1 fruit fly cellular context compared by ENCODE assay signal in genomic region chr2L:3472242-3472641, dm6.
TF ChIP-seq lines count a peak whose summit lies in the region.

Gene Pgant4 (plus strand): TSS chr2L:3472603.

TF ChIP-seq in whole organism, embryonic, 481 proteins besides CTCF, POLR2A, EP300 and RAD21 (continued from another document and continues in another):
- peak; percentile 47 for TF ChIP-seq CG1233 (GFP tag; optimal IDR thresholded peaks at IDR 0.05; lab: Kevin White, UChicago)
- TF ChIP-seq CG11456 (GFP tag; IDR thresholded peaks at IDR 0.05; lab: Robert Waterston, UW) = peak; percentile 95
- TF ChIP-seq Scr (GFP tag; IDR thresholded peaks at IDR 0.05; lab: Robert Waterston, UW; ENCODE audit: partially characterized antibody) = no peak
- peak; percentile 10 for TF ChIP-seq tup (GFP tag; optimal IDR thresholded peaks at IDR 0.05; lab: Kevin White, UChicago)
- peak; percentile 50 for TF ChIP-seq CG12659 (GFP tag; optimal IDR thresholded peaks at IDR 0.05; lab: Kevin White, UChicago)
- peak; percentile 28 for TF ChIP-seq CG4617 (GFP tag; optimal IDR thresholded peaks at IDR 0.05; lab: Kevin White, UChicago; ENCODE audit: borderline replicate concordance)
- TF ChIP-seq CG6175 (GFP tag; IDR thresholded peaks at IDR 0.05; lab: Robert Waterston, UW) = 0 out of 3 replicates have a peak, but pooled peaks have one; percentile 28
- peak; percentile 36; the same call in 2 of the 3 replicates for TF ChIP-seq croc (GFP tag; conservative IDR thresholded peaks at IDR 0.05; lab: Robert Waterston, UW)
- no peak for TF ChIP-seq lab (GFP tag; optimal IDR thresholded peaks at IDR 0.05; lab: Kevin White, UChicago)
- TF ChIP-seq gcm2 (GFP tag; optimal IDR thresholded peaks at IDR 0.05; lab: Kevin White, UChicago) = no peak
- no peak; the same call in 2 of the 3 replicates for TF ChIP-seq knrl (GFP tag; IDR thresholded peaks at IDR 0.05; lab: Robert Waterston, UW; ENCODE audit: partially characterized antibody)
- TF ChIP-seq HHEX (GFP tag; optimal IDR thresholded peaks at IDR 0.05; lab: Kevin White, UChicago) = peak; percentile 64
- no peak for TF ChIP-seq Deaf1 (tag; optimal IDR thresholded peaks at IDR 0.05; lab: Kevin White, UChicago)
- TF ChIP-seq CG2712 (tag; optimal IDR thresholded peaks at IDR 0.05; lab: Kevin White, UChicago) = peak; percentile 51
- no peak for TF ChIP-seq CG8359 (GFP tag; optimal IDR thresholded peaks at IDR 0.05; lab: Kevin White, UChicago; ENCODE audit: borderline replicate concordance)
- 0 out of 3 replicates have a peak, but pooled peaks have one; percentile 16 for TF ChIP-seq so (GFP tag; IDR thresholded peaks at IDR 0.05; lab: Robert Waterston, UW)
- TF ChIP-seq CG5180 (GFP tag; optimal IDR thresholded peaks at IDR 0.05; lab: Kevin White, UChicago) = no peak
- peak; percentile 28; the same call in 1 of the 2 replicates for TF ChIP-seq CG31441 (GFP tag; IDR thresholded peaks at IDR 0.05; lab: Robert Waterston, UW)
- TF ChIP-seq CG7786 (GFP tag; optimal IDR thresholded peaks at IDR 0.05; lab: Kevin White, UChicago) = no peak
- peak; percentile 51 for TF ChIP-seq sisA (GFP tag; IDR thresholded peaks at IDR 0.05; lab: Robert Waterston, UW)
- TF ChIP-seq Ptx1 (GFP tag; IDR thresholded peaks at IDR 0.05; lab: Robert Waterston, UW) = peak; percentile 78
- TF ChIP-seq slp2 (GFP tag; optimal IDR thresholded peaks at IDR 0.05; lab: Kevin White, UChicago) = peak; percentile 46
- peak; percentile 48 for TF ChIP-seq CoRest (tag; optimal IDR thresholded peaks at IDR 0.05; lab: Kevin White, UChicago)
- TF ChIP-seq CG4820 (GFP tag; optimal IDR thresholded peaks at IDR 0.05; lab: Kevin White, UChicago) = peak; percentile 51
- peak; percentile 99 for TF ChIP-seq E2f2 (GFP tag; IDR thresholded peaks at IDR 0.05; lab: Robert Waterston, UW)
- TF ChIP-seq emc (GFP tag; optimal IDR thresholded peaks at IDR 0.05; lab: Kevin White, UChicago) = no peak
- TF ChIP-seq CG4360 (GFP tag; IDR thresholded peaks at IDR 0.05; lab: Robert Waterston, UW) = no peak
- TF ChIP-seq CG10543 (GFP tag; optimal IDR thresholded peaks at IDR 0.05; lab: Kevin White, UChicago) = peak; percentile 25
- TF ChIP-seq org-1 (GFP tag; optimal IDR thresholded peaks at IDR 0.05; lab: Kevin White, UChicago) = no peak
- TF ChIP-seq CG9215 (GFP tag; IDR thresholded peaks at IDR 0.05; lab: Robert Waterston, UW) = peak; percentile 28; the same call in 1 of the 2 replicates
- peak; percentile 26 for TF ChIP-seq CG6813 (GFP tag; optimal IDR thresholded peaks at IDR 0.05; lab: Kevin White, UChicago)
- peak; percentile 85 for TF ChIP-seq CG9932 (GFP tag; IDR thresholded peaks at IDR 0.05; lab: Robert Waterston, UW)
- TF ChIP-seq CG5245 (GFP tag; optimal IDR thresholded peaks at IDR 0.05; lab: Kevin White, UChicago) = peak; percentile 65
- TF ChIP-seq CG6791 (GFP tag; IDR thresholded peaks at IDR 0.05; lab: Robert Waterston, UW; ENCODE audit: partially characterized antibody) = 0 out of 3 replicates have a peak, but pooled peaks have one; percentile 44
- TF ChIP-seq slou (GFP tag; optimal IDR thresholded peaks at IDR 0.05; lab: Kevin White, UChicago) = peak; percentile 23
- peak; percentile 41 for TF ChIP-seq stwl (tag; optimal IDR thresholded peaks at IDR 0.05; lab: Kevin White, UChicago)
- TF ChIP-seq Max (GFP tag; optimal IDR thresholded peaks at IDR 0.05; lab: Kevin White, UChicago) = no peak
- TF ChIP-seq Tbp (GFP tag; optimal IDR thresholded peaks at IDR 0.05; lab: Kevin White, UChicago) = no peak
- TF ChIP-seq her (GFP tag; optimal IDR thresholded peaks at IDR 0.05; lab: Kevin White, UChicago) = no peak
- TF ChIP-seq trem (tag; optimal IDR thresholded peaks at IDR 0.05; lab: Kevin White, UChicago) = no peak
- no peak for TF ChIP-seq kni (GFP tag; optimal IDR thresholded peaks at IDR 0.05; lab: Kevin White, UChicago)
- no peak; the same call in 2 of the 3 replicates for TF ChIP-seq CG14050 (GFP tag; IDR thresholded peaks at IDR 0.05; lab: Robert Waterston, UW)
- peak; percentile 72 for TF ChIP-seq sens (GFP tag; lab: Kevin White, UChicago)
- TF ChIP-seq nerfin-1 (tag; optimal IDR thresholded peaks at IDR 0.05; lab: Kevin White, UChicago) = no peak
- TF ChIP-seq CG31388 (GFP tag; optimal IDR thresholded peaks at IDR 0.05; lab: Kevin White, UChicago) = no peak
- TF ChIP-seq bowl (GFP tag; IDR thresholded peaks at IDR 0.05; lab: Robert Waterston, UW) = no peak
- TF ChIP-seq dmrt99B (tag; optimal IDR thresholded peaks at IDR 0.05; lab: Kevin White, UChicago) = no peak
- no peak for TF ChIP-seq Six4 (GFP tag; optimal IDR thresholded peaks at IDR 0.05; lab: Kevin White, UChicago)
- TF ChIP-seq dpn (GFP tag; optimal IDR thresholded peaks at IDR 0.05; lab: Kevin White, UChicago) = peak; percentile 40 to 69
- no peak; the same call in 2 of the 3 replicates for TF ChIP-seq CG11560 (tag; IDR thresholded peaks at IDR 0.05; lab: Robert Waterston, UW)
- peak; percentile 50 for TF ChIP-seq CG8944 (GFP tag; optimal IDR thresholded peaks at IDR 0.05; lab: Kevin White, UChicago)
- peak; percentile 74 for TF ChIP-seq CG17829 (tag; optimal IDR thresholded peaks at IDR 0.05; lab: Kevin White, UChicago)
- no peak for TF ChIP-seq Nf-YB (GFP tag; optimal IDR thresholded peaks at IDR 0.05; lab: Kevin White, UChicago)
- no peak for TF ChIP-seq CG13287 (GFP tag; IDR thresholded peaks at IDR 0.05; lab: Robert Waterston, UW; ENCODE audit: partially characterized antibody)
- TF ChIP-seq CG9817 (tag; optimal IDR thresholded peaks at IDR 0.05; lab: Kevin White, UChicago) = peak; percentile 40
- no peak for TF ChIP-seq CG6854 (GFP tag; optimal IDR thresholded peaks at IDR 0.05; lab: Kevin White, UChicago)
- TF ChIP-seq CG9609 (GFP tag; optimal IDR thresholded peaks at IDR 0.05; lab: Kevin White, UChicago) = peak; percentile 24
- peak; percentile 22 for TF ChIP-seq chn (GFP tag; optimal IDR thresholded peaks at IDR 0.05; lab: Kevin White, UChicago)
- TF ChIP-seq chinmo (GFP tag; IDR thresholded peaks at IDR 0.05; lab: Robert Waterston, UW; ENCODE audit: partially characterized antibody) = no peak
- no peak for TF ChIP-seq dati (GFP tag; IDR thresholded peaks at IDR 0.05; lab: Robert Waterston, UW)
- peak; percentile 27 for TF ChIP-seq Myb (GFP tag; optimal IDR thresholded peaks at IDR 0.05; lab: Kevin White, UChicago)
- TF ChIP-seq ERR (GFP tag; optimal IDR thresholded peaks at IDR 0.05; lab: Kevin White, UChicago) = no peak
- no peak for TF ChIP-seq pho (GFP tag; optimal IDR thresholded peaks at IDR 0.05; lab: Kevin White, UChicago)
- no peak for TF ChIP-seq kah (GFP tag; optimal IDR thresholded peaks at IDR 0.05; lab: Kevin White, UChicago)
- TF ChIP-seq CG18599 (GFP tag; optimal IDR thresholded peaks at IDR 0.05; lab: Kevin White, UChicago) = no peak
- peak; percentile 73 for TF ChIP-seq ken (GFP tag; IDR thresholded peaks at IDR 0.05; lab: Robert Waterston, UW)
- no peak for TF ChIP-seq HLH4C (GFP tag; IDR thresholded peaks at IDR 0.05; lab: Robert Waterston, UW; ENCODE audit: partially characterized antibody)
- TF ChIP-seq CG13123 (GFP tag; optimal IDR thresholded peaks at IDR 0.05; lab: Kevin White, UChicago) = peak; percentile 7
- TF ChIP-seq crol (GFP tag; IDR thresholded peaks at IDR 0.05; lab: Robert Waterston, UW) = no peak
- TF ChIP-seq CG6272 (GFP tag; IDR thresholded peaks at IDR 0.05; lab: Robert Waterston, UW) = no peak
- peak; percentile 2 for TF ChIP-seq Mad (GFP tag; optimal IDR thresholded peaks at IDR 0.05; lab: Kevin White, UChicago)
- peak; percentile 24 for TF ChIP-seq HLHmδ (GFP tag; optimal IDR thresholded peaks at IDR 0.05; lab: Kevin White, UChicago)
- TF ChIP-seq CG8765 (GFP tag; IDR thresholded peaks at IDR 0.05; lab: Robert Waterston, UW) = 0 out of 2 replicates have a peak, but pooled peaks have one; percentile 32
- TF ChIP-seq lola (GFP tag; optimal IDR thresholded peaks at IDR 0.05; lab: Kevin White, UChicago) = no peak
- TF ChIP-seq zfh1 (GFP tag; IDR thresholded peaks at IDR 0.05; lab: Robert Waterston, UW) = peak; percentile 51; the same call in 2 of the 3 replicates
- TF ChIP-seq mld (GFP tag; IDR thresholded peaks at IDR 0.05; lab: Robert Waterston, UW; ENCODE audit: partially characterized antibody) = no peak
- TF ChIP-seq repo (GFP tag; optimal IDR thresholded peaks at IDR 0.05; lab: Kevin White, UChicago) = peak; percentile 8
- TF ChIP-seq CG15601 (tag; optimal IDR thresholded peaks at IDR 0.05; lab: Kevin White, UChicago) = no peak
- no peak for TF ChIP-seq odd (GFP tag; optimal IDR thresholded peaks at IDR 0.05; lab: Kevin White, UChicago)
- no peak for TF ChIP-seq gt (GFP tag; IDR thresholded peaks at IDR 0.05; lab: Robert Waterston, UW)
- TF ChIP-seq toy (GFP tag; IDR thresholded peaks at IDR 0.05; lab: Robert Waterston, UW) = no peak
- TF ChIP-seq C15 (GFP tag; IDR thresholded peaks at IDR 0.05; lab: Robert Waterston, UW) = no peak
- TF ChIP-seq nau (GFP tag; optimal IDR thresholded peaks at IDR 0.05; lab: Kevin White, UChicago) = no peak
- TF ChIP-seq Usf (GFP tag; optimal IDR thresholded peaks at IDR 0.05; lab: Kevin White, UChicago) = no peak
- no peak for TF ChIP-seq dimm (GFP tag; IDR thresholded peaks at IDR 0.05; lab: Robert Waterston, UW)
- peak; percentile 65; the same call in 1 of the 2 replicates for TF ChIP-seq CG1024 (GFP tag; IDR thresholded peaks at IDR 0.05; lab: Robert Waterston, UW)
- TF ChIP-seq BtbVII (GFP tag; optimal IDR thresholded peaks at IDR 0.05; lab: Kevin White, UChicago) = no peak
- TF ChIP-seq CG4328 (GFP tag; optimal IDR thresholded peaks at IDR 0.05; lab: Kevin White, UChicago) = no peak
- TF ChIP-seq CG10462 (GFP tag; optimal IDR thresholded peaks at IDR 0.05; lab: Kevin White, UChicago) = no peak
- TF ChIP-seq schlank (tag; optimal IDR thresholded peaks at IDR 0.05; lab: Kevin White, UChicago) = peak; percentile 16
- TF ChIP-seq bbx (GFP tag; IDR thresholded peaks at IDR 0.05; lab: Robert Waterston, UW; ENCODE audit: partially characterized antibody) = no peak
- no peak for TF ChIP-seq abd-A (tag; optimal IDR thresholded peaks at IDR 0.05; lab: Kevin White, UChicago)
- TF ChIP-seq Meics (GFP tag; optimal IDR thresholded peaks at IDR 0.05; lab: Kevin White, UChicago) = peak; percentile 61
- TF ChIP-seq Dbx (GFP tag; IDR thresholded peaks at IDR 0.05; lab: Robert Waterston, UW) = peak; percentile 84
- TF ChIP-seq Xbp1 (GFP tag; optimal IDR thresholded peaks at IDR 0.05; lab: Kevin White, UChicago) = peak; percentile 80
- peak; percentile 49; the same call in 1 of the 2 replicates for TF ChIP-seq E2f1 (GFP tag; IDR thresholded peaks at IDR 0.05; lab: Robert Waterston, UW)
- TF ChIP-seq CG1832 (GFP tag; optimal IDR thresholded peaks at IDR 0.05; lab: Kevin White, UChicago) = no peak
- no peak for TF ChIP-seq CG15479 (GFP tag; optimal IDR thresholded peaks at IDR 0.05; lab: Kevin White, UChicago)
- TF ChIP-seq CG11085 (GFP tag; IDR thresholded peaks at IDR 0.05; lab: Robert Waterston, UW) = peak; percentile 69; the same call in 1 of the 2 replicates
- no peak for TF ChIP-seq Drgx (GFP tag; IDR thresholded peaks at IDR 0.05; lab: Robert Waterston, UW)
- TF ChIP-seq row (GFP tag; IDR thresholded peaks at IDR 0.05; lab: Robert Waterston, UW) = 0 out of 3 replicates have a peak, but pooled peaks have one; percentile 25
- TF ChIP-seq aop (GFP tag; IDR thresholded peaks at IDR 0.05; lab: Robert Waterston, UW) = no peak
- peak; percentile 88 for TF ChIP-seq CG13894 (tag; optimal IDR thresholded peaks at IDR 0.05; lab: Kevin White, UChicago)
- TF ChIP-seq disco-r (GFP tag; optimal IDR thresholded peaks at IDR 0.05; lab: Kevin White, UChicago) = no peak
- TF ChIP-seq Gug (GFP tag; IDR thresholded peaks at IDR 0.05; lab: Robert Waterston, UW) = peak; percentile 58; the same call in 2 of the 4 replicates
- TF ChIP-seq inv (GFP tag; IDR thresholded peaks at IDR 0.05; lab: Robert Waterston, UW; ENCODE audit: partially characterized antibody) = no peak
- no peak for TF ChIP-seq kay (GFP tag; optimal IDR thresholded peaks at IDR 0.05; lab: Kevin White, UChicago)
- no peak for TF ChIP-seq MBD-R2 (GFP tag; IDR thresholded peaks at IDR 0.05; lab: Robert Waterston, UW)
- no peak; the same call in 1 of the 2 replicates for TF ChIP-seq CG31224 (GFP tag; IDR thresholded peaks at IDR 0.05; lab: Robert Waterston, UW)
- TF ChIP-seq Bdp1 (GFP tag; optimal IDR thresholded peaks at IDR 0.05; lab: Kevin White, UChicago) = no peak
- no peak for TF ChIP-seq CG15011 (GFP tag; optimal IDR thresholded peaks at IDR 0.05; lab: Kevin White, UChicago)
- TF ChIP-seq CG18011 (GFP tag; optimal IDR thresholded peaks at IDR 0.05; lab: Kevin White, UChicago) = no peak
- peak; percentile 43 for TF ChIP-seq CG10267 (tag; optimal IDR thresholded peaks at IDR 0.05; lab: Kevin White, UChicago)
- TF ChIP-seq Xrp1 (GFP tag; IDR thresholded peaks at IDR 0.05; lab: Robert Waterston, UW) = peak; percentile 41
- TF ChIP-seq hth (optimal IDR thresholded peaks at IDR 0.05; lab: Kevin White, UChicago) = no peak
- TF ChIP-seq p53 (GFP tag; optimal IDR thresholded peaks at IDR 0.05; lab: Kevin White, UChicago) = no peak
- no peak for TF ChIP-seq CG1792 (GFP tag; optimal IDR thresholded peaks at IDR 0.05; lab: Kevin White, UChicago)
- no peak for TF ChIP-seq cad (GFP tag; optimal IDR thresholded peaks at IDR 0.05; lab: Kevin White, UChicago)
- TF ChIP-seq ranshi (GFP tag; IDR thresholded peaks at IDR 0.05; lab: Robert Waterston, UW) = peak; percentile 42; the same call in 1 of the 2 replicates
- TF ChIP-seq z (GFP tag; IDR thresholded peaks at IDR 0.05; lab: Robert Waterston, UW) = no peak
- TF ChIP-seq Hsf (GFP tag; optimal IDR thresholded peaks at IDR 0.05; lab: Kevin White, UChicago) = peak; percentile 67
- peak; percentile 62 for TF ChIP-seq CG8290 (GFP tag; optimal IDR thresholded peaks at IDR 0.05; lab: Kevin White, UChicago)
- TF ChIP-seq CG8290 (tag; optimal IDR thresholded peaks at IDR 0.05; lab: Kevin White, UChicago) = peak in 1 of 2 experiments; percentile 75
- TF ChIP-seq CHES-1-like (GFP tag; optimal IDR thresholded peaks at IDR 0.05; lab: Kevin White, UChicago) = peak; percentile 23
- TF ChIP-seq CG17912 (GFP tag; optimal IDR thresholded peaks at IDR 0.05; lab: Kevin White, UChicago) = peak; percentile 73
- TF ChIP-seq wor (GFP tag; IDR thresholded peaks at IDR 0.05; lab: Robert Waterston, UW) = no peak
- TF ChIP-seq CG2678 (tag; optimal IDR thresholded peaks at IDR 0.05; lab: Kevin White, UChicago) = no peak
- no peak for TF ChIP-seq prd (optimal IDR thresholded peaks at IDR 0.05; lab: Kevin White, UChicago)
- peak; percentile 92 for TF ChIP-seq prd (GFP tag; IDR thresholded peaks at IDR 0.05; lab: Robert Waterston, UW)
- peak; percentile 33; the same call in 1 of the 2 replicates for TF ChIP-seq gsb (GFP tag; IDR thresholded peaks at IDR 0.05; lab: Robert Waterston, UW)
- TF ChIP-seq lilli (GFP tag; optimal IDR thresholded peaks at IDR 0.05; lab: Kevin White, UChicago) = peak; percentile 46
